Fruit fly (Drosophila melanogaster): ENCODE measurements around the gene CG15036.

DNA sequence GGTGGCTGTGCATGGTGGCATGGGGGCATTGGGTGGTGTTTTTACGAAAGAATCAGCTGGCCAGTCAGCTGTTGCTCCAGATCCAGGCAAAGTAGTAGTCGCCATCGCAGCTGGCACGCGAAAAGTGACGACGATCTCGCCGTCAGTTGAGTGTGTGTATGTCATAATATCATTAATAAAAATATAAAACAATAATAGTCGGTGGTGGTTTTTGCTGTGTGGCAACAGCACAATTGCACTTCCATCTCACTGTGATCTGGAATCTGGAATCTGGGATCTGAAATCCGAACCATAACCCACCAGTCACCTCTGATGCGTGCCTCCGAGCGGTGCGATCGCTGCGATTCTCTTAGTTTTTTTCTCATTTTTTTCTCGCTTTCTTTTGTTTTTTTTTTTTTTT is 6.3 kb downstream of the CG15036 start, which contains the start of gene rumpel:
- TF ChIP-seq CG6163 (GFP tag; IDR thresholded peaks at IDR 0.05) (no peak), Gug (GFP tag; IDR thresholded peaks at IDR 0.05) (no peak), salr (GFP tag; optimal IDR thresholded peaks at IDR 0.05) (no peak), CG9139 (GFP tag; optimal IDR thresholded peaks at IDR 0.05) (no peak), Blimp-1 (GFP tag; optimal IDR thresholded peaks at IDR 0.05) (no peak), CG6854 (GFP tag; optimal IDR thresholded peaks at IDR 0.05) (no peak), fd85E (GFP tag; optimal IDR thresholded peaks at IDR 0.05) (no peak), dac (GFP tag; optimal IDR thresholded peaks at IDR 0.05) (no peak), spab (GFP tag; optimal IDR thresholded peaks at IDR 0.05) (no peak), Met (GFP tag; optimal IDR thresholded peaks at IDR 0.05) (no peak), CG3919 (GFP tag; optimal IDR thresholded peaks at IDR 0.05) (no peak), CG4318 (GFP tag; optimal IDR thresholded peaks at IDR 0.05) (no peak), Eip75B (GFP tag; optimal IDR thresholded peaks at IDR 0.05) (no peak)

All from whole organism, prepupa.